Worm (Caenorhabditis elegans): ENCODE measurements around the gene clec-147.

Gene clec-147

DNA sequence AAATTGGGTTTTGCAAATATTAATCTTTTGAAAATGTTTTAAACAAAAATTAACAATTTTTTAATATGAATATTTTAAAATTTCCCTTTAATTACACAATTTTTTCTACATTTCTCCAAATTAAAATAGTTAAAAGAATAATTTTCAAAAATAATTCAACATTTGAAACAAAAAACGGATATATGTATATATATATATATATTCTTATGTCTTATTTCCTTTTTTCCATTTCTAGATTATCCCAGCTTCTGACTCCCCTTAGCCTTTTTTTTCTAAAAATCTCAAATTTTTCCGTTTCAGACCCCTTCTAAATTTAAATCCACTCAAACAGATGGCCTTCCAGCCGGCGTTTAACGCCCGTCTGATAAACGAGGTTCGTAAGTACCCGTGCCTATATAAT is 35.7 kb upstream of the clec-147 start, which contains the start of gene madf-5:
Gene madf-5, plus strand, starts transcription at position 301 of the 400 bp plus-strand sequence.
- TF ChIP-seq tra-4 (tag; optimal IDR thresholded peaks at IDR 0.05) = no peak
- no peak for TF ChIP-seq aly-1 (tag; optimal IDR thresholded peaks at IDR 0.05)
- TF ChIP-seq tbx-37 (GFP tag; conservative IDR thresholded peaks at IDR 0.05) = no peak
- no peak for TF ChIP-seq ama-1 (optimal IDR thresholded peaks at IDR 0.05)
- no peak for TF ChIP-seq ceh-36 (tag; optimal IDR thresholded peaks at IDR 0.05)

DNA sequence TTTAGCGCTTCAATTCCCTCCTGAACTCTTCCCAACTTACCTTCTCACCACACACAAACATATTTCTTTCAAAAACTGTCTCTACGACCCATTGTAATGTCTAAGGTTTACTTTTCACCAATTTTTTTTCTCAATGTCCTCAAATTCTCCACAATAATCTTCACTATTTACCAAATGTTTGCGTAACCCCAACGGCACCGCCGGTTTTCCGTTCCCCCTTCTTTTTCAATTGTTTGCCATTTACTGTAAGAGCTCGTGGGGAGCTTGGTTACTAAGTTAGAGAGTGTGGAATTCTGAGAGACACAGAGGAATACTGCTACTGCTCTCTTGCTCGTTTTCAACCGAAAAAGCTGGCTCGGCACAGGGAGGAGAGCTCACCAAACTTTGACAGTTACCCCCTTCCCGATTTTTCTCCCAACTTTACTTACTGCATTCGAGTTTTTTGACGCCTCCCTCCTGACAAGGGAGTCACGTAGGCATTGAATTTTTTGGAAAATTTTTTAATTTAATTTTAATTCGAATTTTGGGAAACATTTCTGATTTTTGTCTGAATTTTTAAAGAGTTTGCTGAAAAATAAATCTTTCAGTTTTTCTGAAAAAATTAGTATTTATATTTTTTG is 33.0 kb upstream of the clec-147 start:
- TF ChIP-seq pes-1 (GFP tag; IDR thresholded peaks at IDR 0.05) = no peak

DNA sequence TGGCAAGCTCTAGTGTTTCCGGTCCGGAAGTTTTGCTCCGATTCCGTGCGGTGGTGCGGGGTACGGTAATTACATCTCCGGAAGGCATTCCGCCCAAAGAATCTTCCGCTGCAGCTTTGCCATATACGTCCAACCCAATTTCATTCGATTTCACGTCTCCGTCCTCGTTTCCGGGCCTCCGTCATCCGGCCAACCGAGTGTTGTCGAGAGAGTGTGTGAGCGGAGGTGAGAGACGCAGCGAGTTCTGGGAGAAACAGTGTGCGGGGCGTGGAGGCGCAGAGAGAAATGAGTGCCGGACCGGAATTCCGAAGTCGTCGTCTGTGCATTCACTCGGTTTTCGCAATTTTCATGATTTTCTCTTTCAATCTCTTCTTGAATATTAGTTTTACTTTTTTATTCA is 31.7 kb upstream of the clec-147 start:
- TF ChIP-seq hmg-4 (GFP tag; optimal IDR thresholded peaks at IDR 0.05) (peak; percentile 26), B0310.2 (tag; optimal IDR thresholded peaks at IDR 0.05) (no peak)

DNA sequence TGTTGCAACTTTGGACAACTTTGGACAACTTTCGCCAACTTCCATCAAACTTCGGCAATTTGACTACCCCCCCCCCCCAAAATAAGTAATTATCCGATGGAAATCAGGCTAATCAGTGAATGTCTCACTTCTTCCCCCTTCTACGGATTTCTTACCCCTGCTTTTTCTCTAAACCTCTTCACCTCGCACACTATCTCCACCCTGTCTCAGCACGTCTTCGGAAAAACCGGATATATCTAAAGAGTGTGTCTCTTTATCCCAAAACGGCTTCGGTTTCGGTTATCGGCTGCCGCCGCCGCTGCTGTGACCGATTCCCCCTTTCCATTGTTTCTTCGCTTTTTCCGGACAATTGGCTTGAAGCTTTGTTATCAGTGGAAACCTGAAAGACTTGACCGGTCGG is 30.2 kb upstream of the clec-147 start:
- TF ChIP-seq scrt-1 (GFP tag; IDR thresholded peaks at IDR 0.05) = no peak

DNA sequence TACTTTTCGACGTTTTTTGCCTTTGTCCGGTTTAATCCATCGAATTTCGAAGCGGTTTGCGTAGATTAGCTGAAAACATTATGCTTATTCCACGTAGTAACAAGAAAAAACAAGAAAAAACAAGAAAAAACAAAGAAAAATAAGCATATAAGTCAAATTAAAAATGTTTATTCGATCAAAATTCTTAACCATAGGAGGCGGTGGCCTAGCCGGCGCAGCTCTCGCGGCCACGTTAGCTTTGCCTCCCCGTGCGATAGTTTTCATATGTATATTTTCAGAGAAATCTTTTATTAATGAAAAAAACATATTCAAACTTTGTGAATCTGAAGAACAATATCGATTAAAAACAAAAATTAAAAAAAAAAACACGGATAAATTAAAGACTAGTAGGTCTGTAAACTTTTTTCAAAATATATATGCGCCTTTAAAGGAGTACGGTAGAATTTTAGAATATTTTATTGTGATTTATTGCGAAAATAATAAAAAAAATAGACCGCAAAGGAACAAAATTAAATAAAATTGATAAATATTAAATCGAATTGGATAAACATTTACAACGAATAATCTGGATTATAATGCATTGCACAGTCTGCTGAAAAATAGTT is 26.2 kb upstream of the clec-147 start:
- peak; percentile 46 for TF ChIP-seq tbx-37 (GFP tag; conservative IDR thresholded peaks at IDR 0.05)

DNA sequence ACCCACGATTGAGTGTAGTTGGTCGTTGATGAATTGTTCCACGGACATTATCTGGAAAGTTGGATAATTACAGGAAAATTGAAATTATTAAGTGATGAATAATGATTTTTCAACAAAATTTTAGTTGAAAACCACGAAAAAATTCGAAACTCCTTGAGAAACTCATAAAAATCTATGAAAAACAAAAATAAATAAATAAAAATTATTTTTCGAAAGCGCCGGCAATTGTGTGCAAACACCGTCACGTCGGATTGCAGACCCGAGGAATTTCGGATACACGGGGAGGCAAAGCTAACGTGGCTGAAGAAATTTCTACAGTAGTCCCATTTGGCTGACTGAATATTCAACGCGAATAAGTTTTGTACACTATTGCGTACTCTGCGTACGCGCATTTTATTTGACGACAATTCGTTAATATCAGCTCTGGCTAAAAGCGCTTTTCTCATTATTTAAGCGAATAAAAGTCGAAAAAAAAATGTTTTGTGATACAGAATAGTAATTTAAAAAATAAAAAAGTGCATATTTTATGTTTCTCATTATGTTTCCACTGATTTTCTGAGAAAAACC is 24.0 kb upstream of the clec-147 start, which contains the start of gene mog-4:
Gene mog-4, minus strand, starts transcription at position 51 of the 567 bp plus-strand sequence.
- TF ChIP-seq tbx-11 (GFP tag; IDR thresholded peaks at IDR 0.05) (peak; percentile 68), F13C5.2 (tag; optimal IDR thresholded peaks at IDR 0.05) (peak; percentile 71), scrt-1 (GFP tag; IDR thresholded peaks at IDR 0.05) (peak; percentile 69), tbx-37 (GFP tag; conservative IDR thresholded peaks at IDR 0.05) (peak; percentile 91), sea-1 (GFP tag; conservative IDR thresholded peaks at IDR 0.05) (peak; percentile 41; the same call in 1 of the 2 replicates), pes-1 (GFP tag; IDR thresholded peaks at IDR 0.05) (peak; percentile 73)

DNA sequence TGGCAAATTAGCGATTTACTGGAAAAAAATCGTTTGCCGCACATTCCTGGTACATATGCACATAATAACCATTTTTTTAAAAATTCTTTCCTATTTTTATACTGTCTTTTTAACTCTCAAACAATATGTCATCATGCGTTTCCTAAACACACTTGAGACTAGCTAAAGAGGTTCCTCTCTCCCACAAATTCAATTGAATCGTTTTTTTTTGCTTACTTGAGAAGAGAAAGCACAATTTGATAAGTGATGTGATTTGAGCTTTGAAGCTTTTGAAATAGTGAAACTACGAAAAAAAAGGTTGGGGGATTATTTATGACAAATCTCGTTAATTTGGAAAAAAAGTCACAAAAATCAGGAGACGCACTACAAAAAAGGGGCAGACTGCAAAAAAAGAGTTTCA is 17.4 kb upstream of the clec-147 start:
- TF ChIP-seq flt-1 (GFP tag; IDR thresholded peaks at IDR 0.05) = no peak
- TF ChIP-seq B0310.2 (tag; optimal IDR thresholded peaks at IDR 0.05) = no peak
- TF ChIP-seq tra-4 (tag; optimal IDR thresholded peaks at IDR 0.05) = no peak
- no peak for TF ChIP-seq hmbx-1 (tag; optimal IDR thresholded peaks at IDR 0.05)
- TF ChIP-seq F13C5.2 (tag; optimal IDR thresholded peaks at IDR 0.05) = no peak
- no peak for TF ChIP-seq hnd-1 (tag; optimal IDR thresholded peaks at IDR 0.05)
- no peak for TF ChIP-seq sea-1 (GFP tag; conservative IDR thresholded peaks at IDR 0.05)
- no peak for TF ChIP-seq tbx-37 (GFP tag; conservative IDR thresholded peaks at IDR 0.05)
- no peak for TF ChIP-seq ceh-36 (tag; optimal IDR thresholded peaks at IDR 0.05)
- TF ChIP-seq ets-7 (tag; optimal IDR thresholded peaks at IDR 0.05) = no peak
- no peak for TF ChIP-seq tbx-11 (GFP tag; IDR thresholded peaks at IDR 0.05)
- TF ChIP-seq pes-1 (GFP tag; IDR thresholded peaks at IDR 0.05) = no peak
- TF ChIP-seq ama-1 (optimal IDR thresholded peaks at IDR 0.05) = no peak
- TF ChIP-seq aly-1 (tag; optimal IDR thresholded peaks at IDR 0.05) = no peak
- TF ChIP-seq ceh-13 (GFP tag; optimal IDR thresholded peaks at IDR 0.05) = no peak
- no peak for TF ChIP-seq hmg-4 (GFP tag; optimal IDR thresholded peaks at IDR 0.05)
- TF ChIP-seq scrt-1 (GFP tag; IDR thresholded peaks at IDR 0.05) = no peak

DNA sequence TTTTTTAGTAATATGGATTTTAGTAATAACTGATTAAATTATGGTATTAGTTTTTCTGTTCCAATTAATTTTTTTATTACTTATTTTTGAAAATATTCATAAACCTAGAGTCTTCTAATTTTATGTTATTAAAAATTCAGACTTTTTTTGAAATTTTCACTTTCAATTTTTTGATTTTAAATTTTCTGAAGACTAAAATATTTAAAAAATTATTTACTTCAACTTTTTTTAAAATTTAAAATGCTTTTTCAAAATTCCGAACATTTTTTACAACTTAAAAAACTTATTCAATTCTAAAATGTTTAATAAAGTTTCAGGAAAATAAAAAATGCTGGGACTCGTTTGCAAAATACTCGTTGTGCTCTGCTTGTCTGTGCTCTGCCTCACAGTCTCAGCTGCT is 13.0 kb upstream of the clec-147 start, which contains the start of gene nlp-41:
Gene nlp-41, plus strand, starts transcription at position 301 of the 400 bp plus-strand sequence.
- TF ChIP-seq hnd-1 (tag; optimal IDR thresholded peaks at IDR 0.05) (no peak), ceh-36 (tag; optimal IDR thresholded peaks at IDR 0.05) (no peak), pes-1 (GFP tag; IDR thresholded peaks at IDR 0.05) (no peak), flt-1 (GFP tag; IDR thresholded peaks at IDR 0.05) (no peak), ets-7 (tag; optimal IDR thresholded peaks at IDR 0.05) (no peak), F13C5.2 (tag; optimal IDR thresholded peaks at IDR 0.05) (no peak), hmg-4 (GFP tag; optimal IDR thresholded peaks at IDR 0.05) (no peak), B0310.2 (tag; optimal IDR thresholded peaks at IDR 0.05) (no peak), sea-1 (GFP tag; conservative IDR thresholded peaks at IDR 0.05) (no peak), tbx-37 (GFP tag; conservative IDR thresholded peaks at IDR 0.05) (no peak), ama-1 (optimal IDR thresholded peaks at IDR 0.05) (no peak), hmbx-1 (tag; optimal IDR thresholded peaks at IDR 0.05) (no peak), tra-4 (tag; optimal IDR thresholded peaks at IDR 0.05) (no peak), aly-1 (tag; optimal IDR thresholded peaks at IDR 0.05) (no peak), tbx-11 (GFP tag; IDR thresholded peaks at IDR 0.05) (no peak), ceh-13 (GFP tag; optimal IDR thresholded peaks at IDR 0.05) (no peak), scrt-1 (GFP tag; IDR thresholded peaks at IDR 0.05) (no peak)

DNA sequence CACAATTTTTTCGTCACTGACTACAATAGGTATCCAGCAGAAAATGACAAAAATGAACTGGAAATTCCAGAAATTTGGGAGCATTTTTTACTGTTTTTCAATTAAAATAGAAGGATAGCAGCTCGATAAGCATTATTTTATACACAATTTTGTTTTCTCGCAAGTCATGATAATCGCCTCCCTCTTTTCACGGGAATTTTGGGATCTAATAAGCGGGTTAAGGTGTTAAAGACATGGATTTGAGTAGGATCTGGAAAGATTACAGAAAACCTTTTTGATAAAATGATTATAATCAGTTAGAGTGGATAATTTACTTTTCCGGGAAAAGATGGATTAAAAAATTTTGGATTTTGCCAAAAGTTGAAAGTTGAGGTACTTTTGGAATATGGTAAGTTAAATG is 11.1 kb upstream of the clec-147 start, which contains the start of gene gcy-29:
Gene gcy-29, minus strand, starts transcription at position 101 of the 400 bp plus-strand sequence.
- TF ChIP-seq B0310.2 (tag; optimal IDR thresholded peaks at IDR 0.05) = no peak
- TF ChIP-seq ets-7 (tag; optimal IDR thresholded peaks at IDR 0.05) = no peak
- no peak for TF ChIP-seq tbx-11 (GFP tag; IDR thresholded peaks at IDR 0.05)
- TF ChIP-seq tra-4 (tag; optimal IDR thresholded peaks at IDR 0.05) = no peak
- no peak for TF ChIP-seq aly-1 (tag; optimal IDR thresholded peaks at IDR 0.05)
- no peak for TF ChIP-seq pes-1 (GFP tag; IDR thresholded peaks at IDR 0.05)
- no peak for TF ChIP-seq hnd-1 (tag; optimal IDR thresholded peaks at IDR 0.05)
- no peak for TF ChIP-seq flt-1 (GFP tag; IDR thresholded peaks at IDR 0.05)
- TF ChIP-seq ceh-13 (GFP tag; optimal IDR thresholded peaks at IDR 0.05) = no peak
- no peak for TF ChIP-seq ama-1 (optimal IDR thresholded peaks at IDR 0.05)
- no peak for TF ChIP-seq tbx-37 (GFP tag; conservative IDR thresholded peaks at IDR 0.05)
- no peak for TF ChIP-seq hmg-4 (GFP tag; optimal IDR thresholded peaks at IDR 0.05)
- TF ChIP-seq hmbx-1 (tag; optimal IDR thresholded peaks at IDR 0.05) = no peak
- no peak for TF ChIP-seq sea-1 (GFP tag; conservative IDR thresholded peaks at IDR 0.05)
- TF ChIP-seq scrt-1 (GFP tag; IDR thresholded peaks at IDR 0.05) = no peak
- no peak for TF ChIP-seq F13C5.2 (tag; optimal IDR thresholded peaks at IDR 0.05)
- no peak for TF ChIP-seq ceh-36 (tag; optimal IDR thresholded peaks at IDR 0.05)

Measured in whole organism, early embryonic.